Fruit fly (Drosophila melanogaster): ENCODE results near the gene Fkbp39.

Gene Fkbp39

DNA sequence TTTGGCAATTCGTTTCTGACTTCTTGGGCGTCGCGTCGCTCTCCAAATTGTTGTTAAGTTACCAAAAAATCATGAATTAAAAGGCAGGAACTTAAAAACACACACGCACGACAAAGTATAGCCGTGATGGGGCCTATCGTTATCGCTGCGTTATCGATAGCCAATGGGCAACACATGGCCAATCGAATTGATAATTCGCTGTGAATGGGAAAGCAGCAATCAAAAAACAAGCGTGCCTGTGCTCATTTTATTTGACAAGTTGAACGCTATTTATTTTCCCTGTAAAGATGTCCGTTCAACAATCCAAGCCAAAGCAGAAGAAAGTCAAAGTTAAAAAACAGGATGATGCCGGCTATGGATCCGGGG lies 13.1 kb upstream of the Fkbp39 start, which contains the start of the genes Surf4 and CG31301:
Surf4 (minus strand) TSS at position 159 of the 366 bp plus-strand sequence.
CG31301 (plus strand) TSS at position 188 of the 366 bp plus-strand sequence.
- TF ChIP-seq CG17801 (GFP tag; optimal IDR thresholded peaks at IDR 0.05; ENCODE audit: partially characterized antibody), result no peak

DNA sequence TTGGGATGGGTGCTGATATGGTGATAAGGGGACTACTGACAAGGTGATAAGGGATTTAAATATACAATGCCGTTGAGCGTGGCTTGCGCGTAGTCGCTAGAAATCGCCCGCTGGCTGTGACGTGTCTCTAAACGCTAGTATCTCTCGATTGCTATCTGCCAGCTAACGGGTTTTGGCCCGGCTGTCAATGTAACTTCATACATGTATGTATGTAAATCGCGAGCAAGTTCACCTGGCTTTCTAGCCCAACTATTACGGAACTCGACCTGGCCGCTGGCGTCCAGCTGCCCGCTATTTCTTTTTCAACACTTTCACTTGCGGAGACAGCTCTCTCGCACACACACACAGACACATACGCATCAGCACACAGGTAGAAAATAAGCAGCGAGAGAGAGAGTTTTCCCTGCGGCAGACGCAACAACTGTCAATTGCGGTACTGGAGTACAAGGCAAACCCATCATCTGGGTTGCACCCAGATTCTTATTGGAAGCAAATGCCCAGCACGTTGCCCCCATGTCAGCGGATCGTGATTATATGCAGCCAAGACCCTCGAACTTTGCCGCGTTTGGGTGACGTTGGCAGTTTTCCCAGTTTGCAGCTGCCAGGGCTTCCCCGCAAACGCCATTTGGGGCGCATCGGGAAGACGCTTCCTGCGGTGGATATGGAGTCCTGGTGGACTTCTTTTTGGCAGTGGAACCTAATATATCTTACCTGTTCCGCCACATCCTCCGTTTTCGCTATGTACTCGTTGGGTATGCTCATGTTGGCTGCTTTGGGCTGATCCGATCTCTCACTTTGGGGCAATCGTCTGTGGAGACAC lies 12.5 kb upstream of the Fkbp39 start:
- no peak for TF ChIP-seq CG17801 (GFP tag; optimal IDR thresholded peaks at IDR 0.05; ENCODE audit: partially characterized antibody)

DNA sequence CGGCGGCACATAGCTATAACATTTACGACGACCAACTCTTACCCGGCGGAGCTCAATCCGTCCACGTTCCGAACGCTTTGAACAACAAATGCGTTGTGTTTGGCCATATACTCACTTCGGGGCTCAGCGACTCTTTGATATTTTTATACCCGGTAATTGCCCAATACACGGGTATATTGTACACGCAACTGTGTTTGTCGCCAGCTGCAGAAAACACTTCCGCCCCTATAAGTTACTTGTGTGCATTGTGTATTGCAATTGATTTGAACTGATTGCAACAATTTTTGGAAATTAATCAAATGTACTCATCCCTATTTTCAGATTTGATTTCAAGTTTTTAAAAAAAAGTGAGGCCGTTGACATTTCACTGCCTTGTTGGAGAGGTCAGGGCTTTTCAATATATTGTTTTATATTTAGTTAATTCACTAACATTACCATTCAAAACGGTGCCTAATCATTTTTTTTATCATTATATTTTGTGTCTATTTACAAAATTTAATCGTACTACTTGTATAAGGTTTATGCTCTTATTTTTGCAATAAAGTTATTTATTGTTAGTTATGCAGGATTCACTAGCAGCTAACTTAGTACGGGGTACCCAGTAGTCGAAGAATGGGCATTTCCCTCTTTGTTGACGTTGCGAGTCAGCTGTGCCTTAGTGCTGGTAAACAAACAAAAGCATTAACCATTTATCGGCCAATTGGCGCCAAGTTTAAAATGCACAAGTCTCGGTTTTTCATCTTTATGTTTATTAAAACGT lies 10.2 kb upstream of the Fkbp39 start, which contains the start of gene Nagk:
Nagk (minus strand) TSS at position 331 of the 760 bp plus-strand sequence.
- TF ChIP-seq CG17801 (GFP tag; optimal IDR thresholded peaks at IDR 0.05; ENCODE audit: partially characterized antibody), result peak; percentile 8

DNA sequence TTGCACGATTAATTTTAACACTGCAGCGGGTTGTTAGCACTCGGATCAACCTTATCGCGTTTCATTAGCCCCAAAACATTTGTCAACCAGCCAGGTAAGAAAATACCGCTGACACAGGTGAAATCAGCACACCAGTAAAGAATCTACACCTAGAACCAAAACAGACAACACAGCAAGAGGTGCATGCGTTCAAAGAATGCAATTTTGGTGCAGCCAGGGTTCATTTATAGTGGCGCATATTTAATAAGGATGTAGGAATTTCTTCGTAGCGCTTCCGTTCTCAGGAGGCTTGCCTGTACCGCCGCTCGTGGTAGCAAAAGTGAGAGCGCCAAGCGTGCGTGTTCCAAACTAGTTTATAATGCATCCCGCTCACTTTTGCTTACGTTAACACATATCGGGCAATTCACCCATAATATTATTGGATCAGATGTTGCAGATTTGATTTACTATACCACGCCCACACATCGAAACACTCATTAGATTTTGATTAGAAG lies 9.5 kb upstream of the Fkbp39 start:
- no peak for TF ChIP-seq CG17801 (GFP tag; optimal IDR thresholded peaks at IDR 0.05; ENCODE audit: partially characterized antibody)

DNA sequence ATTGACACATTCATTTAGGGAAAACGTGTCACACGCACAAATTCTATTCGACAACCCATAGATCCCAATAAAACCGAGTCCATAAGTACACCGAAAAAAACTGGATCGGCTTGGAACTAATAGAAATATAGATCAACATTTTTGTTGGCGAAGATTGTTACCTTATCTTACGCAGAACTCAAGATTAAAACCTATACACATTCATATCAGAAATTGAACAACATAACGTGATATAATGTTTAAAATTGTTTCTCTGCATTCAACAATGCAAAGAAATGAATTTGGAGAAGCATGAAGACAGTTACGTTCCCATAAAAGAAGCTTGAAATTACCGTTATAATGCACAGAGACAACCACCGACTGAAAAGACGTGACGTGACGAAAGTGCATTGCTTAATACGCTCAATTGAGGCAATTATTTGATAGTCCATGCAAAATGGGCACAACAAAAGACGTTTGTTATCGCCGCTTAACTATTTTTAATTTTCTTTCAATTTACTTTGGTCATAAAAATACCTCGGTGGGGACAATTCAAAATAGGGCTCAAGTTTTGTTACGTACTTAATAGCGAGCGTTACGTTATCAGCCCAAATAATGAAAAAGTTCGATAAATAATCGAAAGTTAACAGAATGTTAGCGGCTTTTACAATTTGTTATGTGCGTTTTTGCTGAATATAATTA lies 7.3 kb upstream of the Fkbp39 start, which contains the start of gene SerRS-m:
SerRS-m (plus strand) TSS at position 616 of the 681 bp plus-strand sequence.
- no peak for TF ChIP-seq CG17801 (GFP tag; optimal IDR thresholded peaks at IDR 0.05; ENCODE audit: partially characterized antibody)

DNA sequence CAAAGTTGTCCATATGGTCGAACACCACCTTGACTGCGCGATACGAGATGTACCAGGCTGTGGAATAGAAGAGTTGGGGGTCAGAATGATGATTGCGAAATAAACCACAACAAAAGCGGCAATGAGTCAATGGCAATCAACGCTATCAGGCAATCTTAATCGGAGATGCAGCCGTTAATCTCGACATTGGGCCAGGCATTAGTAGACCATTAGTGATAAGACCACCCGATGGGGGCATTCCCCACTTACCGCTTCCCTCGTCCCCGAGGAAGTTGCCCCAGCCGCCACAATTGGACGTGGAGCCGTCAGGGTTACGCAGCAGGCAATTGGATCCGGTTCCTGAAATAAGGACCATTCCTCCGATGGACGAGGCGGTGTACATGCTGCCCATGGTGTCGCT lies 6.2 kb upstream of the Fkbp39 start:
- TF ChIP-seq CG17801 (GFP tag; optimal IDR thresholded peaks at IDR 0.05; ENCODE audit: partially characterized antibody), result no peak

DNA sequence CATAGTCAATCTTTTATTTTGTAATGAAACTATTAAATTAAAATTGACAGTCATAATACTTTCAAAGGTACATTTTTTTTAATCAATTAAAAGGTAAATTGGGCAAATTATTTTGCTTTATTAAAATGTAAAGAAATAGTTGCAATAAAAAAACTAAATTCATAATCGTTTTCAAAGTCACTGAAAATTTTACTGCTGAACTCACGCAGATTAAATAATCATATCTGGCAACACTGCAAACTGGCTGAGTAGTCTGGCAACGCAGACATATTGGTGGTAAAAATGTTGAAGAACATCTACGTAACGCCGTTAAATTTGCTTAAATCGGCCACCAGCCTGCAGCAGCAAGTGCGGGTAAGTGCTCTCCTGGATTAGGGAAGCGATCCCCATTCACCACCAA lies 2.5 kb downstream of the Fkbp39 start, which contains the start of gene mRpL9:
mRpL9 (plus strand) TSS at position 267 of the 400 bp plus-strand sequence.
- TF ChIP-seq CG17801 (GFP tag; optimal IDR thresholded peaks at IDR 0.05; ENCODE audit: partially characterized antibody), result no peak

DNA sequence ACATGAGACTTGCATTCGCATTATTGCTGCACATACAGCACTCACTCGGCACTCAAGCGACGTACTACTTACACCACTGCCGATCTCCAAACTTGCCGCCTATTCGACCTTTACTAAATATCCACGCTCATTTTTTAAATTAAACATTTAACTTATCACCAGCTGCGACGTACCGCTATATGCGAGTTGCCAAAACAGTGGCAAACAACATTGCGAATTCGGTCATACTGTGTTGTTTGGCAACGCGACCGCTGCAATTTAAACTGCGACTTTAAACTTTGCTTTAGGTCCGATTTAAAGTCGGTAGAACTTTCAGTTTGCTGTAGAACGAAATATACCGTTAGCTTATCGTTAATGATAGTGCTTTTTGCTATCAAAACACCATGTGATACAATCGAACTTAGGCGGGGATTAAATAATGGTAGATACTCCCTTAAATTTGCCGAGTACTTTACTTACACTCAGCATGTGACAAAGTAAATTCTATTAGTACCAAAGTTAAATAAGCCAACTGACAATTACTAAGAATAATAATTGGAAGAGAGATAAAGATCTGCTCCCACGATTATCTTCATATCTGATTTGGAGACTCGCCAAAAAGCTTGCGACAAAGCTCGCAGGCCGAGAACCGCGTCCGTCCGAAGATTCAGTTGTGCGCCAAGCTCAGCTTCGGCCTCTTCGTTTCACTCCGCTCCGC lies 4.7 kb downstream of the Fkbp39 start, which contains the start of the genes CG6236 and ea:
CG6236 (minus strand) TSS at position 187 of the 697 bp plus-strand sequence.
ea (plus strand) TSS at position 647 of the 697 bp plus-strand sequence.
- no peak for TF ChIP-seq CG17801 (GFP tag; optimal IDR thresholded peaks at IDR 0.05; ENCODE audit: partially characterized antibody)

DNA sequence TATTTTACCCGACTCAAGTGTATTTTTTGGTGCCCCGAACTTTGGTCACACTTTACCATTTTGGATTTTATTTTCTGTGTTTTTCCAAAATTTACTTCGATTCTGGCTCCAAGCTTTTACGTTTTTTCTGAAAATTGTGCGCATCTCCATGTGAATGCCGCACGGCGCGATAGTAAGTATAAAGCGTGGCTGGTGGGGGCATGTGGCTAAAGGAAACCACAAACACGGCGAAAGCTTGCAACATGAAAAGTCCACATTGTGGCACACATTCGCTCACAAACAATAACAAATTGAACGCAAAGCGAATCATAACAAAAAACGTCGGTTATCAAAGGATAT lies 12.2 kb downstream of the Fkbp39 start, which contains the start of gene ear:
ear (plus strand) TSS at position 10 of the 339 bp plus-strand sequence.
- TF ChIP-seq CG17801 (GFP tag; optimal IDR thresholded peaks at IDR 0.05; ENCODE audit: partially characterized antibody), result no peak

DNA sequence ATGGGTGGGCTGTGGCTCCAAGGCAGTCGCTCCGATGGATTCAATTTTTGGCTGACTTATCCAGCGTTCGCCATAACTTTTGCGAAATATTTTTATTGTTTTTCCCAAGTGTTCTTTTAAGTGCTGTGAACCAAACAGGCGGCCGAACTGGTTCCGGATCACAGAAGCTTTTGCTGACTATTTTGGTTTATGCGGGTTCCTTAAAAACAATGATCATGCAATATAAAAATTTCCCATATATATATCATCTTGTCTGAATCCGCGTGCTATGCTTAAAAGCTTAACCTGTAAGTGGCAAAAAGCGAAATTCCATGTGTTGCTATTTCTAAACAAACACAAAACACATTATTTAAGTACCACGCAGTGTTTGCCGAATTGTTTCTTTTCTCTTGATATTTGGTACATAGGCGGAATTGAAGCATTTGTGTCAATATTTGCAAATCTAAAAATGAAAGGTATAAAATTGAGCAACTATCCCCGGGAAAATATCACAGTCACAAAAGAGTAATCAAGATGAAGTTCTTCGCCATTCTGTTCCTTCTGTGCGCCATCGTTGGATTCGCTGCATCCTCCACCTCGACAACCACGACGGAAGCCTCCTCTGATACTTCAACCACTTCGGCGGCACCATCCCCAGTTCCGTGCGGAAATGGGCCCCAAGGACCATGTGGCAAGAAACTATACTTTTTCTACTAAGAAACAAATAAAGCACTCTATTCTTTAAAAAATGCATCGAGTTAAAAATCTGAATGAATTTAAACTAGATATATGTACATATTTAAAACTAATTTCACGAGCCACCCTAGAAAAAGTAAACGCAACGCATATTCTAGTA lies 12.8 kb downstream of the Fkbp39 start, which contains the start of the genes CG6276 and CG44040:
CG6276 (minus strand) TSS at position 158 of the 835 bp plus-strand sequence.
CG44040 (plus strand) TSS at position 467 of the 835 bp plus-strand sequence.
- TF ChIP-seq CG17801 (GFP tag; optimal IDR thresholded peaks at IDR 0.05; ENCODE audit: partially characterized antibody), result peak; percentile 4

DNA sequence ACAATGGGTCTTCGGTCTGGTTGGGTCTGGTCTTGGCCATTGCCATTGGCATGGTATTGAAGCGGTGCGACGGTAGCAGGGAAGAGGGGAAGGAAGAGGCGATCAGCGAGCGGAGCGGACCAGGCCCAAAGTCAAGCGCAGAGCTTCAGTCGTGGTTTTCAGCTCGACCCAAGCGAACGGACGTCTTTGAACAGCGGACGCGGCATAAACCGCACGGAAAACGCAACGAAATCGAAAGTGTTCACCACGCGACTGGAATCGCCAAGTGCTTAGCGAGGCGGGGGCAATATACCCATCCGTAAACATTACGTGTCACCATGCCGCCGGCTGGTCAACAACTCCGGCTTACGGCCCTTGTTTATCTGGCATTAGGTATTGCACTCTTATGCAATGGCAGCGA lies 16.6 kb downstream of the Fkbp39 start, which contains the start of gene CG14866:
CG14866 (plus strand) TSS at position 146 of the 400 bp plus-strand sequence.
- no peak for TF ChIP-seq CG17801 (GFP tag; optimal IDR thresholded peaks at IDR 0.05; ENCODE audit: partially characterized antibody)

DNA sequence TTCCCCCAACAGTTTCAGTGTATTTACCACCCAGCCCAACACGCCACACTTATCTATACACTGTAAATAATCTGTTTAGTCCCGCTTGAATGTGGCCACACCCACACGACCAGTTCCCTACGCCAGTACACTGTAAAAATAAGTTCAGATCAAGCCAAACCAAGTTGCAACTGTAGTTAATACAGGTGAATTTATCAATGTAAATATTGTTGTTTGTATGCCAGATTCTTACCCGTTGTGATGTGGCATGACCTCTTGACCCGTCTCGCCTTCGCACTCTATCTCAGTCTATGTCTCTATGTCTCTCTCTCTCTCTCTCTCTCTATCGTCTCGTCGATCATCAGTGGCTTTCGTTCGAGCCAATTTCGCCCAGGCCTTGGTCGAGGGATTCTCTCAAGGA lies 19.1 kb downstream of the Fkbp39 start:
- TF ChIP-seq CG17801 (GFP tag; optimal IDR thresholded peaks at IDR 0.05; ENCODE audit: partially characterized antibody), result no peak

DNA sequence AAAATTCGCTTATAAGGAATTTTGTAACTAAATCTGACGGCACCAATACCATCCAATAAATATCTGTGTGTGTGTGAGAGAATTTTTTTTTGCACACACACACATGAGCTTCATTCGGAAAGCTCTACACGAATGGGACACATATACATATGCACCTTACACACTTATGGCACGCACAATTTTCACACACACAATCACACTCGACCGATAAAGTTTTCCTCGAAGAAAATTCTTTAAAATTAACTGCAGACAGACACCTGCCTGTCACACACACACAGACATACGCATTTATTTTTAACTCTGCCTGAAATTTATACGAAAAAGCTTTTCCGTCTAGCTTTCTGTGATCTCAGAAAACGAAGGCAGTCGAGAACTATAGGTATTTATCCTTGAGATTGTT lies 22.2 kb downstream of the Fkbp39 start:
- TF ChIP-seq CG17801 (GFP tag; optimal IDR thresholded peaks at IDR 0.05; ENCODE audit: partially characterized antibody), result no peak
